Fruit fly (Drosophila melanogaster): Measurements from ENCODE around the gene CG6985.

The CG6985 gene

DNA sequence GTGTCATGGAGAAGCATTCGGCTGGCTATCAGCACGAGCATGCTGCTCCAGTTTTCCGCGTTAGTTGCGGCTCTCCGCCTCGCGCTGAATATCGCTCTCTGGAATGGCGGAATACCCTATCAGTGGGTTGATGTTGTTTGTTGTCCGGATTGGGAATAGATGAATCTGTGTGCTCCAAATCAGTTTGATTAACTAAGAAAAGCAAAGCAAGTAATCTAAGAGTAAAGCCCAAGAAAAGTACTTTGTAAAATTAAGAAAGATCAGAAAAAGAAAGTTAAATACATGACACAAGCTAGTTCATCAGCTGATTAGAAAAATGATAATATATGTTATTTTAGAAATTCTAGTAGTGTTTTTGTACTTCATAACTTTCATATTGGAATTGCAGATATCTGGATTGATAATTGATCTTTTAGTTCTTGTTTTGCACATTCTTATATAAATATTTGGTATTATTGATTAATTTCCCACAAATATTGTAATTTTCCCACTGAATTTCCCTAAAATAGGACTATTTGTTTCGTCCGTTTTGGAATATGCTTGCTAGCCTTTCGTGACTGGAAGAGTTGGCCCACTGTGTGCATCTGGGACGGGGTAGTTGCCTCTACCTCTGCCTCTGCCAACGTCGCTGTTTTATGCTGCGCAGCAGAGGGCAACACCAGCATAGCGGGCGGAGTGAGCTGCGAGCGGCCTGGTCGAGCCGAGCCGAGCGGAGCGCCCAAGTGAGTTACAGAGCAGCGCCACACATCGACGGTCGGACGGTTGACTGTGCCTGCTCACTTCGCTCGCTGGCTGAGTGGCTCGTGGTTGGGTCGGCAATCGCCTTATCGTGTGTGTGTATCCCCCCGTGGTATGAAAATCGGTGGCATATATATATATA lies 13.2 kb downstream of the CG6985 start (continued):
- TF ChIP-seq Bdp1 (GFP tag; optimal IDR thresholded peaks at IDR 0.05) (no peak), sd (tag; optimal IDR thresholded peaks at IDR 0.05) (no peak), CG30020 (tag; optimal IDR thresholded peaks at IDR 0.05) (peak; percentile 17), CG8924 (tag; optimal IDR thresholded peaks at IDR 0.05) (peak; percentile 57), row (GFP tag; IDR thresholded peaks at IDR 0.05) (peak; percentile 85), CG11696 (GFP tag; IDR thresholded peaks at IDR 0.05) (no peak), gro (GFP tag; optimal IDR thresholded peaks at IDR 0.05) (no peak), CG2199 (GFP tag; IDR thresholded peaks at IDR 0.05) (peak; percentile 47; the same call in 1 of the 3 replicates), fd96Cb (tag; optimal IDR thresholded peaks at IDR 0.05) (peak; percentile 59), Blimp-1 (GFP tag; optimal IDR thresholded peaks at IDR 0.05) (peak; percentile 51), lola (GFP tag; optimal IDR thresholded peaks at IDR 0.05) (peak in 1 of 3 experiments; percentile 47), inv (GFP tag; IDR thresholded peaks at IDR 0.05; ENCODE audit: partially characterized antibody) (no peak), ci (GFP tag; IDR thresholded peaks at IDR 0.05) (peak; percentile 83), CG18262 (tag; optimal IDR thresholded peaks at IDR 0.05) (peak; percentile 77), gsb-n (tag; optimal IDR thresholded peaks at IDR 0.05) (no peak), lov (optimal IDR thresholded peaks at IDR 0.05) (no peak), lov (GFP tag; IDR thresholded peaks at IDR 0.05) (0 out of 3 replicates have a peak, but pooled peaks have one; percentile 55), CG4328 (GFP tag; optimal IDR thresholded peaks at IDR 0.05) (peak; percentile 58), insv (GFP tag; optimal IDR thresholded peaks at IDR 0.05) (no peak), amos (GFP tag; IDR thresholded peaks at IDR 0.05; ENCODE audit: partially characterized antibody) (no peak; the same call in 1 of the 2 replicates), CG5180 (GFP tag; optimal IDR thresholded peaks at IDR 0.05) (peak; percentile 11), CG9797 (GFP tag; optimal IDR thresholded peaks at IDR 0.05) (no peak), CG14441 (GFP tag; IDR thresholded peaks at IDR 0.05) (peak; percentile 62), CG34224 (GFP tag; IDR thresholded peaks at IDR 0.05; ENCODE audit: partially characterized antibody) (peak; percentile 50; the same call in 2 of the 3 replicates), MTF-1 (GFP tag; optimal IDR thresholded peaks at IDR 0.05; ENCODE audit: borderline replicate concordance) (no peak), hth (optimal IDR thresholded peaks at IDR 0.05) (no peak), CG6654 (GFP tag; optimal IDR thresholded peaks at IDR 0.05) (peak; percentile 33), cas (GFP tag; IDR thresholded peaks at IDR 0.05) (0 out of 2 replicates have a peak, but pooled peaks have one; percentile 25), gcm2 (GFP tag; optimal IDR thresholded peaks at IDR 0.05) (peak; percentile 21), CG10267 (tag; optimal IDR thresholded peaks at IDR 0.05) (peak; percentile 39), stwl (tag; optimal IDR thresholded peaks at IDR 0.05) (no peak), CG15601 (tag; optimal IDR thresholded peaks at IDR 0.05) (peak; percentile 15), zfh2 (GFP tag; optimal IDR thresholded peaks at IDR 0.05) (peak; percentile 58), NC2β (GFP tag; optimal IDR thresholded peaks at IDR 0.05) (no peak), sna (GFP tag; IDR thresholded peaks at IDR 0.05; ENCODE audit: partially characterized antibody) (peak; percentile 19; the same call in 1 of the 2 replicates), Six4 (GFP tag; optimal IDR thresholded peaks at IDR 0.05) (peak; percentile 67), zen (tag; optimal IDR thresholded peaks at IDR 0.05) (no peak), D19B (GFP tag; optimal IDR thresholded peaks at IDR 0.05) (peak; percentile 59), Ada2b (GFP tag; IDR thresholded peaks at IDR 0.05) (peak; percentile 57), CG11504 (tag; optimal IDR thresholded peaks at IDR 0.05) (peak; percentile 83), Bteb2 (GFP tag; optimal IDR thresholded peaks at IDR 0.05) (no peak), tup (GFP tag; optimal IDR thresholded peaks at IDR 0.05) (no peak), wek (GFP tag; optimal IDR thresholded peaks at IDR 0.05) (no peak), CG17568 (GFP tag; optimal IDR thresholded peaks at IDR 0.05) (peak; percentile 19), CG12299 (tag; optimal IDR thresholded peaks at IDR 0.05) (no peak), Fer1 (GFP tag; optimal IDR thresholded peaks at IDR 0.05) (peak; percentile 24), CG11247 (GFP tag; IDR thresholded peaks at IDR 0.05) (peak; percentile 14; the same call in 1 of the 2 replicates), Doc2 (GFP tag; IDR thresholded peaks at IDR 0.05) (no peak)
